Worm (Caenorhabditis elegans): Measurements from ENCODE around the gene Y75B8A.8.

The Y75B8A.8 gene

DNA sequence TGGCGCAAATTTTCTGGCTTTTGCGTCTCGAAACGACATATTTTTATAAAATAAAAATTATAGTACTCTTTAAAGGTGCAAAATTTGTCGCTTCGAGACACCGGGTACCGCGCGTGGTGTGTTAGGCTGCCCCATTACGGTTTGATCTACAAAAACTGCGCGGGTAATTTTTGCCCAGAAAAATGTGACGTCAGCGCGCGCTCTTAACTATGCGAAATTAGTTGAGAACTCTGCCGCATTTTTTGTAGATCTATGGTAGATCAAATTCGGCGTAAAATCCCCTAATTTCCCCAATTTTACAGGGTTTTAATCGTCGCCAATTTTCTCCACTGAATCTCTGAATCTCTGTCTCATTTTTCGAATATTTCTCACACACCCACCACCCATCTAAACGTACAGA lies at the start of gene Y75B8A.8:
Y75B8A.8 (plus strand) TSS at position 301 of the 400 bp plus-strand sequence.
- no peak for TF ChIP-seq tra-4 (tag; optimal IDR thresholded peaks at IDR 0.05)
- no peak for TF ChIP-seq hmg-4 (GFP tag; optimal IDR thresholded peaks at IDR 0.05)
- TF ChIP-seq flt-1 (GFP tag; IDR thresholded peaks at IDR 0.05), result no peak
- no peak for TF ChIP-seq B0310.2 (tag; optimal IDR thresholded peaks at IDR 0.05)
- no peak for TF ChIP-seq tbx-11 (GFP tag; IDR thresholded peaks at IDR 0.05)
- no peak for TF ChIP-seq ama-1 (optimal IDR thresholded peaks at IDR 0.05)
- no peak for TF ChIP-seq pes-1 (GFP tag; IDR thresholded peaks at IDR 0.05)
- no peak for TF ChIP-seq hnd-1 (tag; optimal IDR thresholded peaks at IDR 0.05)
- no peak for TF ChIP-seq sea-1 (GFP tag; conservative IDR thresholded peaks at IDR 0.05)
- TF ChIP-seq hmbx-1 (tag; optimal IDR thresholded peaks at IDR 0.05), result no peak
- TF ChIP-seq scrt-1 (GFP tag; IDR thresholded peaks at IDR 0.05), result no peak
- no peak for TF ChIP-seq ets-7 (tag; optimal IDR thresholded peaks at IDR 0.05)
- no peak for TF ChIP-seq aly-1 (tag; optimal IDR thresholded peaks at IDR 0.05)

DNA sequence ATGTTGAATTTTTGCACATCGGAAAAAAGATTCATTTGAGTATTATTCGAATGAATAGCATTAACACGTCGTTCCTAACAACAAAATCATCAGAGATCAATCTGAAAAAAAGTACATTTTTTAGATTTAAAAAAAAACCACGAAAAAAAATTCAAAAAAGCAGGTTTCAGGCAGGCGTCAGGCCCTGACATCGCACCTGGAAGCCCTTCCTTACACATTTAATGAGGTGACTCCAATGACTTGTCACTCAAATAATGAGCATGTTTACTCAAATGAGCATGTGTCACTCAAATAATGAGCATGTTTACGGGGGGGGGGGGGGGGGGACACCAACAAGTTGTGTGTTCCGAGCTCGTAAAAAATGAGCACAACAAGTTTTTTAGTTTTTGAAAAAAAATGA lies 42.2 kb upstream of the Y75B8A.8 start, which contains the start of gene lron-12:
lron-12 (minus strand) TSS at position 101 of the 400 bp plus-strand sequence.
- TF ChIP-seq F13C5.2 (tag; optimal IDR thresholded peaks at IDR 0.05) (no peak), scrt-1 (GFP tag; IDR thresholded peaks at IDR 0.05) (no peak), aly-1 (tag; optimal IDR thresholded peaks at IDR 0.05) (no peak), hmbx-1 (tag; optimal IDR thresholded peaks at IDR 0.05) (no peak), B0310.2 (tag; optimal IDR thresholded peaks at IDR 0.05) (no peak)

DNA sequence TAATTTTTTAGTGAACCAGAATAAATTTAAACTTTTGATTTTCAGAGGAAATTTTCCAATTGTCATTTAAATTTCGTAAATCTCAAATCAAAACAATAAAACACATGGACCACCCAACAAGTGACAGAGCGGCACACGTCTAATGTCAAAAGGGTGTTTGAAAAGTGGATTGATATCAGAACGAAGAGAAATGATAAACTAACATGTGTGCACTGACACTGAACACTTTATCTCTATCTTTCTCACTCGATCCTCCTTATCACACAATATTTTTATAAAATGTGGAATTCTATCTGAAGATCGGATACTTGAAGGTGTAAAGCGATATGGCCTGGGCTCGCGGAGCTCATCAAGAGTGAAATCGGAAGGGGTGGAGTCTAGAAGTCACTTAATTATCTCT lies 40.9 kb upstream of the Y75B8A.8 start:
- TF ChIP-seq ceh-36 (tag; optimal IDR thresholded peaks at IDR 0.05) (no peak), tbx-37 (GFP tag; conservative IDR thresholded peaks at IDR 0.05) (no peak), ets-7 (tag; optimal IDR thresholded peaks at IDR 0.05) (no peak), pes-1 (GFP tag; IDR thresholded peaks at IDR 0.05) (no peak), hnd-1 (tag; optimal IDR thresholded peaks at IDR 0.05) (no peak), sea-1 (GFP tag; conservative IDR thresholded peaks at IDR 0.05) (no peak), hmg-4 (GFP tag; optimal IDR thresholded peaks at IDR 0.05) (no peak), aly-1 (tag; optimal IDR thresholded peaks at IDR 0.05) (no peak), F13C5.2 (tag; optimal IDR thresholded peaks at IDR 0.05) (no peak), hmbx-1 (tag; optimal IDR thresholded peaks at IDR 0.05) (no peak), tra-4 (tag; optimal IDR thresholded peaks at IDR 0.05) (no peak)

DNA sequence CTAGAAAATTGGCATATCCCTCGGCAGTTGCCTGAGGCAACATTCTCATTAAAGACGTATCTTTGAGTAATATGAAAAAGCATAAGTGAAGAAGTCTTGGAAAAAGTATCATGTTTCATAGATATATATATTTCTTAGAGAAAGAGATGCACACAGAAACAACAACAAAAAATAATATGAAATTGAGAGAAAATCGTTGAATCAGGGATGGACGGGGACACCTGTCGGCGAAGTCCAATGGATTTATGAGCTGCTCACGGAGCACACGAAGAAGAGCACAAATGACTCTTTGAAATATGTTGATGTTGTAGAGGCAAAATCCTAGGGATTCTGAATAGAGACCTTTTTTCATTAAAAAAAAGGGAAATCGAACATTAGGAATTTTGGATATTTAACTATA lies 39.4 kb upstream of the Y75B8A.8 start:
- TF ChIP-seq B0310.2 (tag; optimal IDR thresholded peaks at IDR 0.05) (no peak), ceh-13 (GFP tag; optimal IDR thresholded peaks at IDR 0.05) (no peak), tbx-11 (GFP tag; IDR thresholded peaks at IDR 0.05) (no peak), ets-7 (tag; optimal IDR thresholded peaks at IDR 0.05) (no peak)

DNA sequence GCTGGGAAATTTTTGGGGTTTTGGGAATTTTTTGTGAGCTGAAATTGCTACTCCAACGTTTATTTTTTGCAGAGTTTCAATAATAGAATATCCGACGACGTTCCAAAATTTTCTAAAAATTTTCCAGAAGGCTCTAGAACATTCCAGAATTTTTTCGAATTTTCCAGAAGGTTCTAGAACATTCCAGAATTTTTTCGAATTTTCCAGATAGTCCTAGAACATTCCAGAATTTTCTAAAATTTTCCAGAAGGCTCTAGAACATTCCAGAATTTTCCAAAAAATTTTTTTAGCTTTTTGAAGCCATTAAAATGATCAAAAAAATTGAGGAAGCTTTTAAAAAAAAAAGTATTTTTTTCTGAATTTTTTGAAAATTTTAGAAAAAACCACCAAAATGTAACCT lies 37.1 kb upstream of the Y75B8A.8 start:
- TF ChIP-seq hmg-4 (GFP tag; optimal IDR thresholded peaks at IDR 0.05), result no peak
- no peak for TF ChIP-seq hmbx-1 (tag; optimal IDR thresholded peaks at IDR 0.05)
- TF ChIP-seq ama-1 (optimal IDR thresholded peaks at IDR 0.05), result no peak
- no peak for TF ChIP-seq ets-7 (tag; optimal IDR thresholded peaks at IDR 0.05)
- TF ChIP-seq ceh-13 (GFP tag; optimal IDR thresholded peaks at IDR 0.05), result no peak
- TF ChIP-seq ceh-36 (tag; optimal IDR thresholded peaks at IDR 0.05), result no peak
- no peak for TF ChIP-seq sea-1 (GFP tag; conservative IDR thresholded peaks at IDR 0.05)
- no peak for TF ChIP-seq tbx-11 (GFP tag; IDR thresholded peaks at IDR 0.05)
- TF ChIP-seq hnd-1 (tag; optimal IDR thresholded peaks at IDR 0.05), result no peak
- no peak for TF ChIP-seq pes-1 (GFP tag; IDR thresholded peaks at IDR 0.05)
- TF ChIP-seq B0310.2 (tag; optimal IDR thresholded peaks at IDR 0.05), result no peak
- TF ChIP-seq flt-1 (GFP tag; IDR thresholded peaks at IDR 0.05), result no peak
- no peak for TF ChIP-seq aly-1 (tag; optimal IDR thresholded peaks at IDR 0.05)
- TF ChIP-seq scrt-1 (GFP tag; IDR thresholded peaks at IDR 0.05), result no peak
- no peak for TF ChIP-seq tbx-37 (GFP tag; conservative IDR thresholded peaks at IDR 0.05)
- TF ChIP-seq F13C5.2 (tag; optimal IDR thresholded peaks at IDR 0.05), result no peak
- TF ChIP-seq tra-4 (tag; optimal IDR thresholded peaks at IDR 0.05), result no peak

DNA sequence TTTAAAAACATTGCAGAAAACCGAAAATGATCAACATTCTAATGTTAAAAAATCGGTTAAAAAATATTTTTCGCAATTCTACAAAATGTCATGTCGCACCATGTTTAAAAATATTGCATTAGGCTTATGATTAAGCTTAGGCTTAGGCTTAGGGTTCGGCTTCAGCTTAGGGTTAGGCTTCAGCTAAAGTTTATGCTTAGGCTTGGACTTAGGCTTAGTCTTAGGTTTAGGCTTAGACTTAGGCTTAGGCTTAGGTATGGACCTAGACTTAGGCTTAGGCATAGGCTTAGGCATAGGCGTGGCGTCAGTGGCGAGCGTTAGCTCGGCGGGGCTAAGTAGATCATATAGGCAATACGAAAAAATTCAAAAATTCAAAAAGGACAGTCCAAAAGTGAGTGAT lies 36.2 kb upstream of the Y75B8A.8 start:
- TF ChIP-seq ceh-36 (tag; optimal IDR thresholded peaks at IDR 0.05), result peak; percentile 68
- TF ChIP-seq tbx-11 (GFP tag; IDR thresholded peaks at IDR 0.05), result 0 out of 2 replicates have a peak, but pooled peaks have one; percentile 5
- TF ChIP-seq hmg-4 (GFP tag; optimal IDR thresholded peaks at IDR 0.05), result no peak

DNA sequence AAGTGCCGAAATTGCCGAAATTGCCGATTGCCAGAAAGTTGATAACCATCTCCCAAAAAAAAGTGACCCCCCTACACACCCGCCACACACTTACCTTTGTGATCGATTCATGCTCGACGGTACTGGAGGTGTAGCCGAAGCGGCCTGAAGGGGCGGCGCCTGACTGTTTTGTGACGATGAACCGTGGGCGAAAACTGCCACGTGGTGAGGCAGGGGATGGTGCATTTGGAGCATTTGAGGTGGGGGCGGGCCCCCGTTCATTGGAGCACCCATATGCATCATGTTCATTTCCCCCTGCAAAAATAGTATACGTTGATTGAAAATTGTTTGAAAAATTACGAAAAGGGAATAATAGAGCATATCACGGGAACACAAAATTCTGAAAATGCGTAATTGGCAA lies 30.5 kb upstream of the Y75B8A.8 start, which contains the start of gene Y75B8A.6:
Y75B8A.6 (minus strand) TSS at position 292 of the 400 bp plus-strand sequence.
- no peak for TF ChIP-seq F13C5.2 (tag; optimal IDR thresholded peaks at IDR 0.05)
- no peak for TF ChIP-seq pes-1 (GFP tag; IDR thresholded peaks at IDR 0.05)
- TF ChIP-seq aly-1 (tag; optimal IDR thresholded peaks at IDR 0.05), result no peak
- TF ChIP-seq ceh-36 (tag; optimal IDR thresholded peaks at IDR 0.05), result no peak
- no peak for TF ChIP-seq scrt-1 (GFP tag; IDR thresholded peaks at IDR 0.05)
- TF ChIP-seq B0310.2 (tag; optimal IDR thresholded peaks at IDR 0.05), result no peak

DNA sequence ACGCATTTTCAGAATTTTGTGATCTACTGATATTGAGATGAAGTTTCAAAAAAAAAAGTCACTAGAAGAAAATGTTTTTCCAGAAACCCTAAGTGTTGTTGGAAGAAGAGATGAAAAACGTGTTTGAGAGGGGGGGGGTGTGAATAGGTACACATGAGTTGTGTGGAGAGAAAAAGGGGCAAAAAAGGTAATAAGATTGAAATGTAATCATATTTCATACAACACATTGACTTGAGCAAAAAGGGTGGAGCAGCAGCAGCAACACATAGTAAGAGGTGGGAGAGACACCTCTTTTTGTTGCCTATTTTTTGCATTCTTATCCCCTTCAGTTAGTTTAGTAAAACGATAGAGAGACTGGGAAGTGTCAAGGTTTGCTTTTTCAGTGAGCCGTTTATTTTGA lies 29.8 kb upstream of the Y75B8A.8 start:
- TF ChIP-seq ama-1 (optimal IDR thresholded peaks at IDR 0.05), result no peak
- no peak for TF ChIP-seq B0310.2 (tag; optimal IDR thresholded peaks at IDR 0.05)
- TF ChIP-seq hmg-4 (GFP tag; optimal IDR thresholded peaks at IDR 0.05), result no peak
- no peak for TF ChIP-seq ceh-36 (tag; optimal IDR thresholded peaks at IDR 0.05)
- TF ChIP-seq pes-1 (GFP tag; IDR thresholded peaks at IDR 0.05), result no peak
- TF ChIP-seq hmbx-1 (tag; optimal IDR thresholded peaks at IDR 0.05), result no peak
- TF ChIP-seq ceh-13 (GFP tag; optimal IDR thresholded peaks at IDR 0.05), result no peak
- no peak for TF ChIP-seq ets-7 (tag; optimal IDR thresholded peaks at IDR 0.05)
- TF ChIP-seq aly-1 (tag; optimal IDR thresholded peaks at IDR 0.05), result no peak
- no peak for TF ChIP-seq F13C5.2 (tag; optimal IDR thresholded peaks at IDR 0.05)
- no peak for TF ChIP-seq tra-4 (tag; optimal IDR thresholded peaks at IDR 0.05)
- TF ChIP-seq sea-1 (GFP tag; conservative IDR thresholded peaks at IDR 0.05), result no peak
- TF ChIP-seq tbx-11 (GFP tag; IDR thresholded peaks at IDR 0.05), result no peak
- no peak for TF ChIP-seq tbx-37 (GFP tag; conservative IDR thresholded peaks at IDR 0.05)
- TF ChIP-seq flt-1 (GFP tag; IDR thresholded peaks at IDR 0.05), result no peak
- TF ChIP-seq scrt-1 (GFP tag; IDR thresholded peaks at IDR 0.05), result no peak
- no peak for TF ChIP-seq hnd-1 (tag; optimal IDR thresholded peaks at IDR 0.05)

Data from whole organism, early embryonic.